Fruit fly (Drosophila melanogaster) whole organism, prepupa: ENCODE data around the gene Mlc2.
A peak's percentile ranks its signal among the peaks of the same experiment; 100 is the strongest.

Experiments used
- CG10669 ChIP-seq: fragments of 200-800 bp; sonication (Bioruptor generic); optimal IDR thresholded peaks from 3 replicates; lab custom pipeline; 2018; ENCODE audit warnings: missing biosample characterization, mild to moderate bottlenecking, missing genetic modification characterization, moderate library complexity
- CG11762 ChIP-seq: fragments of 200-800 bp; sonication (Bioruptor generic); optimal IDR thresholded peaks from 3 replicates; lab custom pipeline; 2016; ENCODE audit warnings: missing biosample characterization, missing genetic modification characterization; ENCODE audit not compliant: insufficient read depth
- CG11902 ChIP-seq: fragments of 200-800 bp; sonication (Bioruptor generic); optimal IDR thresholded peaks from 3 replicates; lab custom pipeline; 2016; ENCODE audit warnings: missing biosample characterization, missing genetic modification characterization
- CG1621 ChIP-seq: fragments of 200-800 bp; sonication (Bioruptor generic); optimal IDR thresholded peaks from 3 replicates; lab custom pipeline; 2018; ENCODE audit warnings: missing biosample characterization, mild to moderate bottlenecking, missing genetic modification characterization
- CG16779 ChIP-seq: fragments of 200-800 bp; sonication (Bioruptor generic); optimal IDR thresholded peaks from 3 replicates; lab custom pipeline; 2017; ENCODE audit warnings: missing biosample characterization, mild to moderate bottlenecking, missing genetic modification characterization
- CG3032 ChIP-seq: fragments of 200-800 bp; optimal IDR thresholded peaks from 2 replicates; lab custom pipeline; 2019; ENCODE audit warnings: missing biosample characterization, mild to moderate bottlenecking, missing genetic modification characterization, moderate library complexity
- CG31627 ChIP-seq: fragments of 200-800 bp; sonication (Bioruptor generic); optimal IDR thresholded peaks from 3 replicates; lab custom pipeline; 2016; ENCODE audit warnings: missing biosample characterization, missing genetic modification characterization
- CG32006 ChIP-seq: fragments of 200-800 bp; sonication (Bioruptor generic); optimal IDR thresholded peaks from 3 replicates; lab custom pipeline; 2017; ENCODE audit warnings: missing biosample characterization, mild to moderate bottlenecking, missing genetic modification characterization
- CG34406 ChIP-seq: fragments of 200-800 bp; sonication (Bioruptor generic); optimal IDR thresholded peaks from 3 replicates; lab custom pipeline; 2016; ENCODE audit warnings: missing biosample characterization, missing genetic modification characterization
- CG3919 ChIP-seq: fragments of 200-800 bp; sonication (Bioruptor generic); optimal IDR thresholded peaks from 3 replicates; lab custom pipeline; 2016; ENCODE audit warnings: missing biosample characterization, missing genetic modification characterization
- CG6163 ChIP-seq: fragments of 200-800 bp; sonication (Bioruptor generic); IDR thresholded peaks from 3 replicates; pipeline ENCODE4 v1.3.6; 2022; ENCODE audit warnings: missing biosample characterization, missing genetic modification characterization
- CG6276 ChIP-seq: fragments of 200-800 bp; sonication (Bioruptor generic); optimal IDR thresholded peaks from 2 replicates; lab custom pipeline; 2017; ENCODE audit warnings: missing biosample characterization, mild to moderate bottlenecking, missing genetic modification characterization
- CG6808 ChIP-seq: fragments of 200-800 bp; sonication (Bioruptor generic); optimal IDR thresholded peaks from 3 replicates; lab custom pipeline; 2017; ENCODE audit warnings: missing biosample characterization, missing genetic modification characterization, mild to moderate bottlenecking, moderate library complexity, missing genetic modification reagents
- CG7368 ChIP-seq: fragments of 200-800 bp; sonication (Bioruptor generic); optimal IDR thresholded peaks from 3 replicates; lab custom pipeline; 2016; ENCODE audit warnings: missing biosample characterization, missing genetic modification characterization
- CG8119 ChIP-seq: fragments of 200-800 bp; sonication (Bioruptor generic); IDR thresholded peaks from 3 replicates; pipeline ENCODE4 v1.3.6; 2022; ENCODE audit warnings: missing biosample characterization, missing genetic modification characterization
- CG8319 ChIP-seq: fragments of 200-800 bp; sonication (Bioruptor generic); optimal IDR thresholded peaks from 3 replicates; lab custom pipeline; 2016; ENCODE audit warnings: missing biosample characterization, missing genetic modification characterization
- CG8632 ChIP-seq: fragments of 200-800 bp; sonication (Bioruptor generic); optimal IDR thresholded peaks from 3 replicates; lab custom pipeline; 2016; ENCODE audit warnings: missing biosample characterization, missing genetic modification characterization
- CG9139 ChIP-seq: fragments of 200-800 bp; sonication (Bioruptor generic); optimal IDR thresholded peaks from 3 replicates; lab custom pipeline; 2017; ENCODE audit warnings: missing biosample characterization, mild to moderate bottlenecking, missing genetic modification characterization
- Eip78C ChIP-seq: fragments of 200-800 bp; sonication (Bioruptor generic); peaks from one replicate; lab custom pipeline; 2016; ENCODE audit warnings: missing biosample characterization, missing genetic modification characterization
- Eip93F ChIP-seq: fragments of 200-800 bp; sonication (Bioruptor generic); optimal IDR thresholded peaks from 2 replicates; lab custom pipeline; 2016; ENCODE audit warnings: missing biosample characterization, mild to moderate bottlenecking, missing genetic modification characterization
- Ets96B ChIP-seq: fragments of 200-800 bp; optimal IDR thresholded peaks from 2 replicates; lab custom pipeline; 2019; ENCODE audit warnings: missing biosample characterization, mild to moderate bottlenecking, missing genetic modification characterization, moderate library complexity
- Gug ChIP-seq: fragments of 200-800 bp; sonication (Bioruptor generic); IDR thresholded peaks from 2 replicates; pipeline ENCODE4 v1.3.6; 2022; ENCODE audit warnings: missing biosample characterization, missing genetic modification characterization
- Hr38 ChIP-seq: sonication (Bioruptor generic); optimal IDR thresholded peaks from 2 replicates; lab custom pipeline; 2016; ENCODE audit warnings: missing biosample characterization, missing genetic modification characterization
- Hr39 ChIP-seq: fragments of 200-800 bp; sonication (Bioruptor generic); optimal IDR thresholded peaks from 2 replicates; lab custom pipeline; 2016; ENCODE audit warnings: missing biosample characterization, missing genetic modification characterization
- Hr4 ChIP-seq: fragments of 200-800 bp; sonication (Bioruptor generic); optimal IDR thresholded peaks from 3 replicates; lab custom pipeline; 2016; ENCODE audit warnings: missing biosample characterization, missing genetic modification characterization
- Met ChIP-seq: fragments of 200-800 bp; sonication (Bioruptor generic); optimal IDR thresholded peaks from 3 replicates; lab custom pipeline; 2016; ENCODE audit warnings: missing biosample characterization, missing genetic modification characterization
- Sox102F ChIP-seq: fragments of 200-800 bp; sonication (Bioruptor generic); optimal IDR thresholded peaks from 2 replicates; lab custom pipeline; 2016; ENCODE audit warnings: missing biosample characterization, mild to moderate bottlenecking, missing genetic modification characterization
- Sox14 ChIP-seq: fragments of 200-800 bp; sonication (Bioruptor generic); optimal IDR thresholded peaks from 3 replicates; lab custom pipeline; 2016; ENCODE audit warnings: missing biosample characterization, missing genetic modification characterization
- achi ChIP-seq: fragments of 200-800 bp; sonication (Bioruptor generic); optimal IDR thresholded peaks from 3 replicates; lab custom pipeline; 2016; ENCODE audit warnings: missing biosample characterization, missing genetic modification characterization
- cyc ChIP-seq: fragments of 200-800 bp; sonication (Bioruptor generic); optimal IDR thresholded peaks from 3 replicates; lab custom pipeline; 2016; ENCODE audit warnings: missing biosample characterization, missing genetic modification characterization
- dac ChIP-seq: fragments of 200-800 bp; sonication (Bioruptor generic); optimal IDR thresholded peaks from 2 replicates; lab custom pipeline; 2017; ENCODE audit warnings: missing biosample characterization, mild to moderate bottlenecking, missing genetic modification characterization
- dsx ChIP-seq: fragments of 200-800 bp; optimal IDR thresholded peaks from 3 replicates; lab custom pipeline; 2019; ENCODE audit warnings: missing biosample characterization, mild to moderate bottlenecking, missing genetic modification characterization, moderate library complexity; ENCODE audit not compliant: poor library complexity, severe bottlenecking
- esn ChIP-seq: fragments of 200-800 bp; sonication (Bioruptor generic); optimal IDR thresholded peaks from 2 replicates; lab custom pipeline; 2016; ENCODE audit warnings: missing biosample characterization, mild to moderate bottlenecking, missing genetic modification characterization, moderate library complexity
- fd59A ChIP-seq: fragments of 200-800 bp; sonication (Bioruptor generic); optimal IDR thresholded peaks from 2 replicates; lab custom pipeline; 2017; ENCODE audit warnings: missing biosample characterization, mild to moderate bottlenecking, missing genetic modification characterization, missing genetic modification reagents
- lz ChIP-seq: fragments of 200-800 bp; sonication (Bioruptor generic); optimal IDR thresholded peaks from 3 replicates; lab custom pipeline; 2016; ENCODE audit warnings: missing biosample characterization, missing genetic modification characterization
- net ChIP-seq: fragments of 200-800 bp; sonication (Bioruptor generic); optimal IDR thresholded peaks from 3 replicates; lab custom pipeline; 2016; ENCODE audit warnings: missing biosample characterization, missing genetic modification characterization
- salr ChIP-seq, 2 experiments: fragments of 200-800 bp; sonication (Bioruptor generic); optimal IDR thresholded peaks; 3 replicates each; lab custom pipeline; 2016 to 2018; ENCODE audit warnings: missing biosample characterization in 2 of 2, missing genetic modification characterization in 2 of 2, mild to moderate bottlenecking in 1 of 2
- spab ChIP-seq: fragments of 200-800 bp; sonication (Bioruptor generic); optimal IDR thresholded peaks from 2 replicates; lab custom pipeline; 2017; ENCODE audit warnings: missing biosample characterization, mild to moderate bottlenecking, missing genetic modification characterization, missing genetic modification reagents
- topi ChIP-seq: fragments of 200-800 bp; sonication (Bioruptor generic); optimal IDR thresholded peaks from 3 replicates; lab custom pipeline; 2016; ENCODE audit warnings: missing biosample characterization, missing genetic modification characterization

Gene Mlc2

dm6 chr3R:30189836-30190235 lies 15.5 kb upstream of the Mlc2 start (continued):
- TF ChIP-seq CG6808 (GFP tag; lab: Kevin White, UChicago) (peak; percentile 58), topi (GFP tag; lab: Kevin White, UChicago) (peak; percentile 69), CG6276 (GFP tag; lab: Kevin White, UChicago) (no peak), salr (GFP tag; optimal IDR thresholded peaks at IDR 0.05; lab: Kevin White, UChicago) (peak in 1 of 2 experiments; percentile 33), CG10669 (GFP tag; lab: Kevin White, UChicago) (peak; percentile 61), Eip93F (GFP tag; lab: Kevin White, UChicago) (peak; percentile 19), CG3032 (tag; lab: Kevin White, UChicago) (peak; percentile 63), CG1621 (tag; lab: Kevin White, UChicago) (peak; percentile 53), dac (GFP tag; lab: Kevin White, UChicago) (no peak), spab (GFP tag; lab: Kevin White, UChicago) (peak; percentile 49), Sox102F (peak; percentile 52), dsx (GFP tag; lab: Kevin White, UChicago) (peak; percentile 45), CG11902 (peak; percentile 63), Sox14 (GFP tag; lab: Kevin White, UChicago) (peak; percentile 52), CG8119 (peak; percentile 44; the same call in 2 of the 3 replicates), lz (GFP tag; lab: Kevin White, UChicago) (peak; percentile 70), CG34406 (GFP tag; lab: Kevin White, UChicago) (peak; percentile 75), Hr39 (GFP tag; lab: Kevin White, UChicago) (peak; percentile 74), CG31627 (GFP tag; lab: Kevin White, UChicago) (peak; percentile 76), CG11762 (GFP tag; lab: Kevin White, UChicago) (peak; percentile 24), Hr4 (GFP tag; lab: Kevin White, UChicago) (peak; percentile 44), CG16779 (tag; lab: Kevin White, UChicago) (no peak), CG8319 (GFP tag; lab: Kevin White, UChicago) (peak; percentile 53), Met (peak; percentile 69), fd59A (GFP tag; lab: Kevin White, UChicago) (peak; percentile 39), CG32006 (peak; percentile 45), CG7368 (GFP tag; lab: Kevin White, UChicago) (peak; percentile 60), cyc (GFP tag; lab: Kevin White, UChicago) (peak; percentile 67)

dm6 chr3R:30189398-30189797 lies 15.0 kb upstream of the Mlc2 start:
- TF ChIP-seq CG11762 (GFP tag; lab: Kevin White, UChicago), result no peak
- TF ChIP-seq CG8632 (GFP tag; lab: Kevin White, UChicago), result no peak
- no peak for TF ChIP-seq CG6808 (GFP tag; lab: Kevin White, UChicago)
- TF ChIP-seq spab (GFP tag; lab: Kevin White, UChicago), result no peak
- no peak for TF ChIP-seq topi (GFP tag; lab: Kevin White, UChicago)
- TF ChIP-seq CG34406 (GFP tag; lab: Kevin White, UChicago), result no peak
- no peak for TF ChIP-seq Met
- no peak for TF ChIP-seq CG9139
- TF ChIP-seq CG6163 (GFP tag; lab: Robert Waterston, UW), result no peak

dm6 chr3R:30183872-30184271 lies 9.5 kb upstream of the Mlc2 start:
- no peak for TF ChIP-seq CG3919 (GFP tag; lab: Kevin White, UChicago)
- no peak for TF ChIP-seq Ets96B
- no peak for TF ChIP-seq CG32006
- no peak for TF ChIP-seq net
- peak; percentile 13 for TF ChIP-seq Eip78C (GFP tag; lab: Kevin White, UChicago)
- no peak for TF ChIP-seq Sox102F
- TF ChIP-seq Hr38, result no peak

dm6 chr3R:30179934-30180333 lies 5.6 kb upstream of the Mlc2 start, which contains the start of gene Bet5:
Gene Bet5, plus strand, starts transcription at chr3R:30180232.
- no peak for TF ChIP-seq Hr38
- TF ChIP-seq CG8319 (GFP tag; lab: Kevin White, UChicago), result no peak
- no peak for TF ChIP-seq achi (GFP tag; lab: Kevin White, UChicago)
- no peak for TF ChIP-seq Gug
- peak; percentile 100 for TF ChIP-seq CG6808 (GFP tag; lab: Kevin White, UChicago)
- TF ChIP-seq esn (GFP tag; lab: Kevin White, UChicago), result no peak
- TF ChIP-seq CG34406 (GFP tag; lab: Kevin White, UChicago), result no peak
- TF ChIP-seq Eip78C (GFP tag; lab: Kevin White, UChicago), result peak; percentile 31
- TF ChIP-seq CG9139, result no peak
